Worm (Caenorhabditis elegans): ENCODE results near the gene srg-45.

DNA sequence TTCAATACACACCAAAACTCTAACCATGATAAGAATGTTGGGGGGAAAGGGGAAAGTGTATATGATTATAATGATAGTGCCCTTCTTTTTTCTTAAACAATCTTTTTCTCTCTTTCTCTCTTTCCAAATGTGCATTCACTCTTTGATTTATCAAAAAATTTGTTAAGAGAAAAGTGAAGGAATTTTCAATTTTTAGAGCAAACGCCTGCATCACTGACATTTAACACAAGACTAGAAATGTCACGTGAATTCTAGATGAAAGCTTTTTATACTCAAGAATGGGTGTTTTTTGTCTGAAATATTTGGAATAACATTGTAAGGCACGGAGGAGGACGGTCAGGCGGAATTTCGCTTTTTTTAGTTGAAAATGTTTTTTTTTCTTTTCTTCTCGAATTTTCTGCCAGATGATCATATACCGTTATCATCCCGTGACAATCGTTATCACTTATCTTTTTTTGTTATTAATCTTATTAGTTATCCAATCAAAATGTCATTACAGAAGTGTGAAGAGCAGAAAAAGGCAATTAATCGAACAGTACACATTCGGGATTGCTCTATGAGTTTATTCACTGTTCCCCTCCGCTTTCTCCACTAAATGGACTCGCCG lies 5.2 kb upstream of the srg-45 start, which contains the start of the genes frm-7 and F55C5.17:
- no peak for TF ChIP-seq fkh-3 (tag; optimal IDR thresholded peaks at IDR 0.05)
- no peak for TF ChIP-seq akir-1 (GFP tag; optimal IDR thresholded peaks at IDR 0.05)
- no peak for TF ChIP-seq lsl-1 (GFP tag; optimal IDR thresholded peaks at IDR 0.05)
- TF ChIP-seq hmg-20 (GFP tag; IDR thresholded peaks at IDR 0.05), result no peak
- no peak for TF ChIP-seq rec-8 (tag; optimal IDR thresholded peaks at IDR 0.05)
- TF ChIP-seq egl-18 (GFP tag; IDR thresholded peaks at IDR 0.05), result no peak
- TF ChIP-seq snpc-3.4 (tag; optimal IDR thresholded peaks at IDR 0.05), result no peak
- TF ChIP-seq zfh-2 (GFP tag; conservative IDR thresholded peaks at IDR 0.05), result no peak
- no peak for TF ChIP-seq hlh-12 (tag; optimal IDR thresholded peaks at IDR 0.05)
- TF ChIP-seq zim-3 (tag; optimal IDR thresholded peaks at IDR 0.05), result no peak
- no peak for TF ChIP-seq pha-4 (tag; optimal IDR thresholded peaks at IDR 0.05)
- no peak for TF ChIP-seq F57C9.4 (tag; optimal IDR thresholded peaks at IDR 0.05)
- no peak for TF ChIP-seq F49E8.2 (tag; optimal IDR thresholded peaks at IDR 0.05; ENCODE audit: insufficient read depth)

Data from whole organism, young adult.